Worm (Caenorhabditis elegans) whole organism, mixed stage, embryonic: ENCODE data around the gene uaf-2.

Source experiments
- M03D4.4 ChIP-seq: sonication (generic microtip); optimal IDR thresholded peaks from 2 replicates; lab custom pipeline; 2017; ENCODE audit warnings: mild to moderate bottlenecking, missing genetic modification characterization, missing compliant biosample characterization
- bed-3 ChIP-seq: fragments of 200-800 bp; sonication (Bioruptor generic); optimal IDR thresholded peaks from 3 replicates; lab custom pipeline; 2018; ENCODE audit warnings: mild to moderate bottlenecking, missing genetic modification characterization, moderate library complexity, missing compliant biosample characterization
- blmp-1 ChIP-seq: fragments of 150-350 bp; optimal IDR thresholded peaks from 2 replicates; lab custom pipeline; 2014; ENCODE audit warnings: missing biosample characterization, missing genetic modification characterization
- ceh-39 ChIP-seq: fragments of 150-350 bp; optimal IDR thresholded peaks from 2 replicates; lab custom pipeline; 2014; ENCODE audit warnings: missing biosample characterization, missing genetic modification characterization
- ceh-43 ChIP-seq: fragments of 200-800 bp; sonication (Bioruptor generic); optimal IDR thresholded peaks from 2 replicates; lab custom pipeline; 2018; ENCODE audit warnings: mild to moderate bottlenecking, missing genetic modification characterization, moderate library complexity, missing compliant biosample characterization
- ceh-83 ChIP-seq: fragments of 200-800 bp; sonication (Bioruptor generic); optimal IDR thresholded peaks from 2 replicates; lab custom pipeline; 2018; ENCODE audit warnings: mild to moderate bottlenecking, missing genetic modification characterization, missing compliant biosample characterization
- ces-1 ChIP-seq: fragments of 150-350 bp; optimal IDR thresholded peaks from 2 replicates; lab custom pipeline; 2014; ENCODE audit warnings: missing biosample characterization, missing genetic modification reagents, missing genetic modification characterization
- cnd-1 ChIP-seq: fragments of 200-800 bp; sonication (Bioruptor generic); optimal IDR thresholded peaks from 2 replicates; lab custom pipeline; 2018; ENCODE audit warnings: mild to moderate bottlenecking, missing genetic modification characterization, missing compliant biosample characterization
- drap-1 ChIP-seq: fragments of 200-800 bp; sonication (Bioruptor generic); optimal IDR thresholded peaks from 3 replicates; lab custom pipeline; 2018; ENCODE audit warnings: mild to moderate bottlenecking, missing genetic modification characterization, missing compliant biosample characterization
- elt-1 ChIP-seq: sonication (generic microtip); optimal IDR thresholded peaks from 2 replicates; lab custom pipeline; 2017; ENCODE audit warnings: missing genetic modification characterization, mild to moderate bottlenecking, missing compliant biosample characterization, antibody characterized with exemption, moderate library complexity, borderline replicate concordance; ENCODE audit not compliant: insufficient read depth
- elt-3 ChIP-seq: fragments of 150-350 bp; optimal IDR thresholded peaks from 2 replicates; lab custom pipeline; 2014; ENCODE audit warnings: missing biosample characterization, missing genetic modification characterization
- flh-1 ChIP-seq: fragments of 200-800 bp; sonication (Bioruptor generic); optimal IDR thresholded peaks from 2 replicates; lab custom pipeline; 2018; ENCODE audit warnings: mild to moderate bottlenecking, missing genetic modification characterization, moderate library complexity, missing compliant biosample characterization
- ham-2 ChIP-seq: fragments of 200-800 bp; sonication (Bioruptor generic); optimal IDR thresholded peaks from 2 replicates; lab custom pipeline; 2018; ENCODE audit warnings: mild to moderate bottlenecking, missing genetic modification characterization, missing compliant biosample characterization
- hlh-1 ChIP-seq: fragments of 150-350 bp; optimal IDR thresholded peaks from 2 replicates; lab custom pipeline; 2014; ENCODE audit warnings: missing biosample characterization, missing genetic modification reagents, missing genetic modification characterization
- lin-13 ChIP-seq: fragments of 150-350 bp; optimal IDR thresholded peaks from 2 replicates; lab custom pipeline; 2014; ENCODE audit warnings: missing biosample characterization, missing genetic modification characterization
- lsy-2 ChIP-seq: fragments of 150-350 bp; optimal IDR thresholded peaks from 2 replicates; lab custom pipeline; 2014; ENCODE audit warnings: missing biosample characterization, missing genetic modification characterization
- mab-5 ChIP-seq: fragments of 150-350 bp; optimal IDR thresholded peaks from 2 replicates; lab custom pipeline; 2014; ENCODE audit warnings: missing biosample characterization, missing genetic modification characterization
- mep-1 ChIP-seq: fragments of 150-350 bp; optimal IDR thresholded peaks from 2 replicates; lab custom pipeline; 2017; ENCODE audit warnings: missing biosample characterization, missing genetic modification reagents, missing genetic modification characterization, inconsistent platforms
- mls-2 ChIP-seq: sonication (generic microtip); optimal IDR thresholded peaks from 2 replicates; lab custom pipeline; 2016; ENCODE audit warnings: mild to moderate bottlenecking, missing genetic modification characterization, moderate library complexity, missing compliant biosample characterization
- nhr-12 ChIP-seq: fragments of 150-350 bp; optimal IDR thresholded peaks from 2 replicates; lab custom pipeline; 2014; ENCODE audit warnings: missing biosample characterization, missing genetic modification characterization
- nhr-2 ChIP-seq: fragments of 150-350 bp; optimal IDR thresholded peaks from 2 replicates; lab custom pipeline; 2014; ENCODE audit warnings: missing biosample characterization, missing genetic modification characterization
- nhr-28 ChIP-seq: fragments of 150-350 bp; optimal IDR thresholded peaks from 2 replicates; lab custom pipeline; 2014; ENCODE audit warnings: missing biosample characterization, missing genetic modification characterization
- nhr-76 ChIP-seq: sonication (generic microtip); optimal IDR thresholded peaks from 2 replicates; lab custom pipeline; 2017; ENCODE audit warnings: missing biosample characterization, missing genetic modification characterization
- pha-4 ChIP-seq: fragments of 150-350 bp; optimal IDR thresholded peaks from 2 replicates; lab custom pipeline; 2018; ENCODE audit warnings: missing biosample characterization, missing genetic modification reagents, missing genetic modification characterization
- snpc-4 ChIP-seq: fragments of 150-350 bp; optimal IDR thresholded peaks from 2 replicates; lab custom pipeline; 2014; ENCODE audit warnings: missing biosample characterization, missing genetic modification characterization
- sptf-1 ChIP-seq: sonication (generic microtip); optimal IDR thresholded peaks from 2 replicates; lab custom pipeline; 2017; ENCODE audit warnings: mild to moderate bottlenecking, missing genetic modification characterization, moderate library complexity, missing compliant biosample characterization
- tbx-8 ChIP-seq: fragments of 200-800 bp; sonication (Bioruptor generic); optimal IDR thresholded peaks from 2 replicates; lab custom pipeline; 2018; ENCODE audit warnings: mild to moderate bottlenecking, missing genetic modification characterization, moderate library complexity, missing compliant biosample characterization
- unc-120 ChIP-seq: sonication (generic microtip); optimal IDR thresholded peaks from 2 replicates; lab custom pipeline; 2017; ENCODE audit warnings: missing genetic modification characterization, missing compliant biosample characterization; ENCODE audit not compliant: poor library complexity, severe bottlenecking
- unc-62 ChIP-seq: fragments of 150-350 bp; optimal IDR thresholded peaks from 2 replicates; lab custom pipeline; 2014; ENCODE audit warnings: missing biosample characterization, missing genetic modification reagents, missing genetic modification characterization

The uaf-2 gene

ce11 chrIV:17118987-17119732 is 593 bp upstream of the uaf-2 start, which contains the start of gene itsn-1:
TSS of gene itsn-1 (plus strand) at chrIV:17119682.
- TF ChIP-seq nhr-2 (tag; lab: Kevin White, UChicago), result no peak
- no peak for TF ChIP-seq elt-1 (tag; lab: Kevin White, UChicago)
- no peak for TF ChIP-seq ham-2 (GFP tag; lab: Kevin White, UChicago)
- no peak for TF ChIP-seq nhr-12 (tag; lab: Kevin White, UChicago)
- TF ChIP-seq sptf-1, result no peak
- TF ChIP-seq mep-1 (tag; lab: Kevin White, UChicago), result no peak
- TF ChIP-seq blmp-1 (tag; lab: Kevin White, UChicago), result no peak
- no peak for TF ChIP-seq hlh-1 (tag; lab: Kevin White, UChicago)
- no peak for TF ChIP-seq elt-3 (tag; lab: Kevin White, UChicago)
- no peak for TF ChIP-seq ceh-43 (GFP tag; lab: Kevin White, UChicago)
- TF ChIP-seq, all 35 proteins: peak for 0

DNA sequence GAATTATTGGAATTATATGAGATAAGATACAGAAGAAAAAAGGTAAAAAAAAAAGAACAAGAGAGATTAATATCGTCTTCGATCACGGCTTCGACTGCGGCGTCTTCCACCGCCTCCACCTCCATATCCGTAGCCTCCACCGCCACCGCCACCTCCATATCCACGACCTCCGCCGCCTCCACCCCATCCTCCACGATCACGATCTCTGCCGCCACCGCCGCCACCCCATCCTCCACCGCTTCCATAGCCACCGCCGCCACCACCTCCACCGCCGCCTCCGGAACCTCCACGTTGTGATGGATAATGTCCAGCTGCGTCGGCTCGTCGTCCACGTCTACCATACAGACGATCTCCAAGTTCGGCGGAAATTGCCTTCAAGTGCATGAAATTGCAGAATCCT is 1.7 kb downstream of the uaf-2 start:
- no peak for TF ChIP-seq hlh-1 (tag; lab: Kevin White, UChicago)
- no peak for TF ChIP-seq elt-3 (tag; lab: Kevin White, UChicago)
- no peak for TF ChIP-seq ceh-43 (GFP tag; lab: Kevin White, UChicago)
- TF ChIP-seq unc-120, result no peak
- TF ChIP-seq M03D4.4 (tag; lab: Kevin White, UChicago), result no peak
- no peak for TF ChIP-seq lsy-2
- TF ChIP-seq pha-4 (tag; lab: Kevin White, UChicago), result no peak
- TF ChIP-seq ceh-83 (GFP tag; lab: Kevin White, UChicago), result no peak
- no peak for TF ChIP-seq cnd-1 (tag; lab: Kevin White, UChicago)
- TF ChIP-seq snpc-4 (tag; lab: Kevin White, UChicago), result no peak
- no peak for TF ChIP-seq drap-1 (GFP tag; lab: Kevin White, UChicago)
- TF ChIP-seq nhr-12 (tag; lab: Kevin White, UChicago), result no peak
- no peak for TF ChIP-seq bed-3 (GFP tag; lab: Kevin White, UChicago)
- no peak for TF ChIP-seq flh-1 (GFP tag; lab: Kevin White, UChicago)
- TF ChIP-seq nhr-76, result no peak
- no peak for TF ChIP-seq blmp-1 (tag; lab: Kevin White, UChicago)
- no peak for TF ChIP-seq tbx-8 (GFP tag; lab: Kevin White, UChicago)
- no peak for TF ChIP-seq nhr-28
- no peak for TF ChIP-seq lin-13
- TF ChIP-seq, all 35 proteins: peak for 0

DNA sequence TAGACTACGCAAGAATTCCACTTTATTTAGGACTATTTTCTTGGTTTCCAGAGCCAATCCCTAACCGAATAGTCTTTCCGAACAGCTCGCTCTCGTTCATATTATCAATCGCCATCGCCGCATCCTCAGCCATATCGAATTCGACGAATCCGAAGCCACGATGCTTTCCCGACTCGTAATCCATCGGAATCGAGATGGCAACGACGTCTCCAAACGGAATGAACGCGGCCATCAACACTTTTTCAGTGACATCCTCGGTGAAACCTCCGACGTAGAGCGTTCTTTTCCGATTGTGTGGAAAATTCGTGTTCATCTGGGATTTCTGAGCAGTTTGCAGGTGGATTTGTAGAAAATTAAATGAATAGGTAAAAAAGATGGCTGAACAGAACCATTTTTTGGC is 2.2 kb downstream of the uaf-2 start, which contains the start of gene cyn-13:
Gene cyn-13 (minus strand): TSS at position 313 of the 400 bp plus-strand sequence.
- TF ChIP-seq mls-2 (tag; lab: Kevin White, UChicago), result no peak
- TF ChIP-seq M03D4.4 (tag; lab: Kevin White, UChicago), result no peak
- no peak for TF ChIP-seq pha-4 (tag; lab: Kevin White, UChicago)
- no peak for TF ChIP-seq nhr-28
- TF ChIP-seq unc-120, result no peak
- TF ChIP-seq snpc-4 (tag; lab: Kevin White, UChicago), result no peak
- no peak for TF ChIP-seq sptf-1
- no peak for TF ChIP-seq ham-2 (GFP tag; lab: Kevin White, UChicago)
- no peak for TF ChIP-seq elt-3 (tag; lab: Kevin White, UChicago)
- no peak for TF ChIP-seq tbx-8 (GFP tag; lab: Kevin White, UChicago)
- no peak for TF ChIP-seq ceh-83 (GFP tag; lab: Kevin White, UChicago)
- no peak for TF ChIP-seq bed-3 (GFP tag; lab: Kevin White, UChicago)
- TF ChIP-seq ceh-39 (tag; lab: Kevin White, UChicago), result no peak
- TF ChIP-seq nhr-2 (tag; lab: Kevin White, UChicago), result no peak
- TF ChIP-seq elt-1 (tag; lab: Kevin White, UChicago), result no peak
- TF ChIP-seq mab-5 (tag; lab: Kevin White, UChicago), result no peak

ce11 chrIV:17111813-17112212 is 6.8 kb downstream of the uaf-2 start, which contains the start of gene Y116A8C.33:
TSS of gene Y116A8C.33 (plus strand) at chrIV:17112113.
- no peak for TF ChIP-seq snpc-4 (tag; lab: Kevin White, UChicago)
- no peak for TF ChIP-seq ceh-43 (GFP tag; lab: Kevin White, UChicago)
- TF ChIP-seq ces-1 (GFP tag; lab: Kevin White, UChicago), result no peak
- TF ChIP-seq nhr-76, result no peak
- TF ChIP-seq ham-2 (GFP tag; lab: Kevin White, UChicago), result no peak
- no peak for TF ChIP-seq unc-62
- no peak for TF ChIP-seq tbx-8 (GFP tag; lab: Kevin White, UChicago)
